Worm (Caenorhabditis elegans) whole organism, young adult: ENCODE measurements around the gene cdh-4.
A peak's percentile ranks its signal among the peaks of the same experiment; 100 is the strongest.

Experiments used
- B0019.2 ChIP-seq: fragments of 200-800 bp; sonication (Bioruptor generic); conservative IDR thresholded peaks from 2 replicates; pipeline ENCODE4 v1.3.6; 2022; ENCODE audit warnings: missing genetic modification reagents, missing genetic modification characterization, missing compliant biosample characterization
- B0336.3 ChIP-seq: fragments of 200-800 bp; sonication (Bioruptor generic); IDR thresholded peaks from 2 replicates; pipeline ENCODE4 v1.3.6; 2022; ENCODE audit warnings: missing genetic modification characterization, missing compliant biosample characterization
- F33H1.4 ChIP-seq: fragments of 200-800 bp; sonication (Bioruptor generic); IDR thresholded peaks from 2 replicates; pipeline ENCODE4 v1.3.6; 2022; ENCODE audit warnings: missing genetic modification reagents, missing genetic modification characterization, missing compliant biosample characterization
- F49E8.2 ChIP-seq: sonication (generic microtip); optimal IDR thresholded peaks from 3 replicates; lab custom pipeline; 2017; ENCODE audit warnings: missing genetic modification characterization, mild to moderate bottlenecking, missing compliant biosample characterization, antibody characterized with exemption, moderate library complexity; ENCODE audit not compliant: insufficient read depth
- K11D2.4 ChIP-seq: fragments of 200-800 bp; sonication (Bioruptor generic); IDR thresholded peaks from 2 replicates; pipeline ENCODE4 v1.3.6; 2022; ENCODE audit warnings: missing genetic modification reagents, missing genetic modification characterization, missing compliant biosample characterization
- K12H6.12 ChIP-seq: fragments of 200-800 bp; sonication (Bioruptor generic); optimal IDR thresholded peaks from 2 replicates; lab custom pipeline; 2018; ENCODE audit warnings: mild to moderate bottlenecking, missing genetic modification characterization, missing compliant biosample characterization
- Y56A3A.18 ChIP-seq: fragments of 200-800 bp; sonication (Bioruptor generic); IDR thresholded peaks from 2 replicates; pipeline ENCODE4 v1.3.6; 2022; ENCODE audit warnings: missing genetic modification reagents, missing genetic modification characterization, missing compliant biosample characterization
- Y79H2A.3 ChIP-seq: fragments of 200-800 bp; sonication (Bioruptor generic); conservative IDR thresholded peaks from 2 replicates; pipeline ENCODE4 v1.3.6; 2022; ENCODE audit warnings: missing genetic modification reagents, missing genetic modification characterization, missing compliant biosample characterization
- Y95B8A.8 ChIP-seq: fragments of 200-800 bp; sonication (Bioruptor generic); IDR thresholded peaks from 2 replicates; pipeline ENCODE4 v1.3.6; 2022; ENCODE audit warnings: missing genetic modification reagents, missing genetic modification characterization, missing compliant biosample characterization
- ama-1 ChIP-seq, 3 experiments: fragments of 150-350 bp in 1 of 3; sonication (generic microtip) in 2 of 3; optimal IDR thresholded peaks; 2 replicates each; lab custom pipeline; 2014 to 2018; ENCODE audit warnings: missing biosample characterization in 2 of 3, missing genetic modification characterization in 2 of 3, missing genetic modification reagents in 2 of 3
- aptf-2 ChIP-seq: fragments of 200-800 bp; sonication (Bioruptor generic); conservative IDR thresholded peaks from 2 replicates; pipeline ENCODE4 v1.3.6; 2022; ENCODE audit warnings: missing genetic modification reagents, missing genetic modification characterization, missing compliant biosample characterization
- aptf-3 ChIP-seq: fragments of 200-800 bp; sonication (Bioruptor generic); IDR thresholded peaks from 2 replicates; pipeline ENCODE4 v1.3.6; 2022; ENCODE audit warnings: missing genetic modification characterization, missing compliant biosample characterization
- attf-5 ChIP-seq: fragments of 200-800 bp; sonication (Bioruptor generic); optimal IDR thresholded peaks from 2 replicates; lab custom pipeline; 2018; ENCODE audit warnings: mild to moderate bottlenecking, missing genetic modification characterization, missing compliant biosample characterization
- bed-1 ChIP-seq: fragments of 200-800 bp; sonication (Bioruptor generic); IDR thresholded peaks from 2 replicates; pipeline ENCODE4 v1.3.6; 2022; ENCODE audit warnings: missing genetic modification reagents, missing genetic modification characterization, missing compliant biosample characterization
- ccch-3 ChIP-seq: fragments of 200-800 bp; sonication (Bioruptor generic); optimal IDR thresholded peaks from 2 replicates; lab custom pipeline; 2018; ENCODE audit warnings: mild to moderate bottlenecking, missing genetic modification characterization, missing compliant biosample characterization
- cebp-1 ChIP-seq, 2 experiments: fragments of 200-800 bp in 1 of 2; sonication (Bioruptor generic) in 1 of 2; sonication (generic microtip) in 1 of 2; IDR thresholded peaks in 1 of 2; optimal IDR thresholded peaks in 1 of 2; 2 replicates each; pipeline versions ENCODE4 v1.3.6 to Lab custom; 2017 to 2022; ENCODE audit warnings: missing compliant biosample characterization in 2 of 2, missing genetic modification characterization in 2 of 2, mild to moderate bottlenecking in 1 of 2, missing genetic modification reagents in 1 of 2, moderate library complexity in 1 of 2
- ceh-58 ChIP-seq: fragments of 200-800 bp; sonication (Bioruptor generic); IDR thresholded peaks from 2 replicates; pipeline ENCODE4 v1.3.6; 2022; ENCODE audit warnings: missing genetic modification characterization, missing compliant biosample characterization
- dox-1 ChIP-seq: fragments of 200-800 bp; sonication (Bioruptor generic); IDR thresholded peaks from 2 replicates; pipeline ENCODE4 v1.3.6; 2022; ENCODE audit warnings: missing genetic modification reagents, missing genetic modification characterization, missing compliant biosample characterization
- efl-1 ChIP-seq: fragments of 150-350 bp; optimal IDR thresholded peaks from 2 replicates; lab custom pipeline; 2014; ENCODE audit warnings: missing biosample characterization, missing genetic modification reagents, missing genetic modification characterization
- egl-18 ChIP-seq: fragments of 200-800 bp; sonication (Bioruptor generic); IDR thresholded peaks from 2 replicates; pipeline ENCODE4 v1.3.6; 2022; ENCODE audit warnings: missing genetic modification reagents, missing genetic modification characterization, missing compliant biosample characterization
- egrh-3 ChIP-seq: fragments of 200-800 bp; sonication (Bioruptor generic); IDR thresholded peaks from 2 replicates; pipeline ENCODE4 v1.3.6; 2022; ENCODE audit warnings: missing genetic modification reagents, missing genetic modification characterization, missing compliant biosample characterization
- ets-4 ChIP-seq: fragments of 200-800 bp; sonication (Bioruptor generic); optimal IDR thresholded peaks from 2 replicates; lab custom pipeline; 2018; ENCODE audit warnings: mild to moderate bottlenecking, missing genetic modification characterization, missing compliant biosample characterization
- hmg-1.2 ChIP-seq: fragments of 200-800 bp; sonication (Bioruptor generic); IDR thresholded peaks from 2 replicates; pipeline ENCODE4 v1.3.6; 2022; ENCODE audit warnings: missing genetic modification reagents, missing genetic modification characterization, missing compliant biosample characterization
- hsf-1 ChIP-seq: fragments of 200-800 bp; sonication (Bioruptor generic); IDR thresholded peaks from 2 replicates; pipeline ENCODE4 v1.3.6; 2022; ENCODE audit warnings: missing genetic modification reagents, missing genetic modification characterization, missing compliant biosample characterization
- let-526 ChIP-seq: fragments of 200-800 bp; sonication (Bioruptor generic); IDR thresholded peaks from 2 replicates; pipeline ENCODE4 v1.3.6; 2022; ENCODE audit warnings: missing genetic modification reagents, missing genetic modification characterization, missing compliant biosample characterization
- mcd-1 ChIP-seq: fragments of 200-800 bp; sonication (Bioruptor generic); IDR thresholded peaks from 2 replicates; pipeline ENCODE4 v1.3.6; 2022; ENCODE audit warnings: missing genetic modification reagents, missing genetic modification characterization, missing compliant biosample characterization
- mes-4 ChIP-seq: sonication (generic microtip); optimal IDR thresholded peaks from 2 replicates; lab custom pipeline; 2016; ENCODE audit warnings: missing genotype, missing genetic modification characterization, missing compliant biosample characterization
- mxl-1 ChIP-seq: sonication (generic microtip); optimal IDR thresholded peaks from 2 replicates; lab custom pipeline; 2016; ENCODE audit warnings: missing genetic modification characterization, missing compliant biosample characterization
- nhr-80 ChIP-seq: sonication (generic microtip); optimal IDR thresholded peaks from 2 replicates; lab custom pipeline; 2016; ENCODE audit warnings: missing genetic modification characterization, missing compliant biosample characterization
- pbrm-1 ChIP-seq: fragments of 200-800 bp; sonication (Bioruptor generic); IDR thresholded peaks from 2 replicates; pipeline ENCODE4 v1.3.6; 2022; ENCODE audit warnings: missing genetic modification reagents, missing genetic modification characterization, missing compliant biosample characterization
- rpc-1 ChIP-seq, 2 experiments: fragments of 150-350 bp in 1 of 2; sonication (generic microtip) in 1 of 2; optimal IDR thresholded peaks; 2 replicates each; lab custom pipeline; 2014 to 2018; ENCODE audit warnings: missing biosample characterization in 1 of 2, missing genetic modification characterization in 1 of 2, missing genetic modification reagents in 1 of 2, missing genotype in 1 of 2
- snpc-1.1 ChIP-seq: sonication (generic microtip); optimal IDR thresholded peaks from 2 replicates; lab custom pipeline; 2017; ENCODE audit warnings: missing genetic modification characterization, mild to moderate bottlenecking, missing compliant biosample characterization, antibody characterized with exemption, moderate library complexity, missing genotype, missing genetic modification reagents; ENCODE audit not compliant: insufficient read depth
- snpc-1.3 ChIP-seq: sonication (generic microtip); optimal IDR thresholded peaks from 2 replicates; lab custom pipeline; 2017; ENCODE audit warnings: missing genetic modification characterization, mild to moderate bottlenecking, missing compliant biosample characterization, antibody characterized with exemption, moderate library complexity, missing genotype, missing genetic modification reagents; ENCODE audit not compliant: insufficient read depth
- somi-1 ChIP-seq: fragments of 200-800 bp; sonication (Bioruptor generic); optimal IDR thresholded peaks from 2 replicates; lab custom pipeline; 2018; ENCODE audit warnings: mild to moderate bottlenecking, missing genetic modification characterization, missing compliant biosample characterization
- tbp1 ChIP-seq: fragments of 200-800 bp; sonication (Bioruptor generic); optimal IDR thresholded peaks from 2 replicates; lab custom pipeline; 2018; ENCODE audit warnings: mild to moderate bottlenecking, missing genetic modification characterization, missing compliant biosample characterization
- tbx-9 ChIP-seq: sonication (generic microtip); optimal IDR thresholded peaks from 2 replicates; lab custom pipeline; 2016; ENCODE audit warnings: borderline replicate concordance, missing genetic modification characterization, inconsistent platforms, missing compliant biosample characterization
- zfh-2 ChIP-seq: fragments of 200-800 bp; sonication (Bioruptor generic); conservative IDR thresholded peaks from 2 replicates; pipeline ENCODE4 v1.3.6; 2022; ENCODE audit warnings: missing genetic modification reagents, missing genetic modification characterization, missing compliant biosample characterization
- ztf-22 ChIP-seq: fragments of 200-800 bp; sonication (Bioruptor generic); optimal IDR thresholded peaks from 2 replicates; lab custom pipeline; 2018; ENCODE audit warnings: mild to moderate bottlenecking, missing genetic modification characterization, moderate library complexity, missing compliant biosample characterization
- ztf-25 ChIP-seq: fragments of 200-800 bp; sonication (Bioruptor generic); IDR thresholded peaks from 2 replicates; pipeline ENCODE4 v1.3.6; 2022; ENCODE audit warnings: missing genetic modification reagents, missing genetic modification characterization, missing compliant biosample characterization
- ztf-6 ChIP-seq: fragments of 200-800 bp; sonication (Bioruptor generic); IDR thresholded peaks from 2 replicates; pipeline ENCODE4 v1.3.6; 2022; ENCODE audit warnings: missing genetic modification reagents, missing genetic modification characterization, missing compliant biosample characterization

The cdh-4 gene

ce11 chrIII:4560393-4560890 is 40.3 kb downstream of the cdh-4 start (continued):
- TF ChIP-seq egl-18 (GFP tag; lab: Robert Waterston, UW) (no peak), mxl-1 (tag; lab: Kevin White, UChicago) (no peak), ceh-58 (GFP tag; lab: Robert Waterston, UW) (no peak), B0336.3 (peak; percentile 64), ama-1 (optimal IDR thresholded peaks at IDR 0.05; lab: Kevin White, UChicago) (no peak), ama-1 (GFP tag; optimal IDR thresholded peaks at IDR 0.05; lab: Kevin White, UChicago) (no peak), bed-1 (GFP tag; lab: Robert Waterston, UW) (no peak), rpc-1 (optimal IDR thresholded peaks at IDR 0.05; lab: Kevin White, UChicago) (no peak), rpc-1 (tag; optimal IDR thresholded peaks at IDR 0.05; lab: Kevin White, UChicago) (no peak), ets-4 (no peak), snpc-1.1 (tag; lab: Kevin White, UChicago) (no peak), efl-1 (GFP tag; lab: Kevin White, UChicago) (no peak), Y56A3A.18 (no peak), K12H6.12 (tag; lab: Kevin White, UChicago) (peak; percentile 58), dox-1 (GFP tag; lab: Robert Waterston, UW) (peak; percentile 71), hmg-1.2 (GFP tag; lab: Robert Waterston, UW) (peak; percentile 94), F33H1.4 (GFP tag; lab: Robert Waterston, UW) (no peak), B0019.2 (GFP tag; lab: Robert Waterston, UW) (no peak), ztf-6 (no peak), tbx-9 (tag; lab: Kevin White, UChicago) (no peak), mcd-1 (GFP tag; lab: Robert Waterston, UW) (peak; percentile 50), ztf-22 (peak; percentile 22)

ce11 chrIII:4561286-4561685 is 41.1 kb downstream of the cdh-4 start:
- no peak for TF ChIP-seq pbrm-1 (GFP tag; lab: Robert Waterston, UW)
- peak; percentile 43 for TF ChIP-seq nhr-80 (tag; lab: Kevin White, UChicago)

- peak; percentile 76; the same call in 1 of the 2 replicates for TF ChIP-seq hmg-1.2 (GFP tag; lab: Robert Waterston, UW)
- no peak for TF ChIP-seq tbp1 (GFP tag; lab: Kevin White, UChicago)
- TF ChIP-seq ccch-3 (GFP tag; lab: Kevin White, UChicago) = no peak
- peak; percentile 48 for TF ChIP-seq nhr-80 (tag; lab: Kevin White, UChicago)
- peak; percentile 62 for TF ChIP-seq zfh-2 (GFP tag; lab: Robert Waterston, UW)
- 0 out of 2 replicates have a peak, but pooled peaks have one; percentile 11 for TF ChIP-seq egrh-3 (GFP tag; lab: Robert Waterston, UW)
- TF ChIP-seq cebp-1 (GFP tag; IDR thresholded peaks at IDR 0.05; lab: Robert Waterston, UW) = no peak
- TF ChIP-seq cebp-1 (tag; optimal IDR thresholded peaks at IDR 0.05; lab: Kevin White, UChicago) = peak; percentile 34
Observed at ce11 chrIII:4562070-4562788, 42.1 kb downstream of the cdh-4 start, which contains the start of gene pan-1. Gene pan-1, plus strand, starts transcription at chrIII:4562738.

ce11 chrIII:4568030-4568429 is 47.9 kb downstream of the cdh-4 start, which contains the start of gene mlcd-1:
Gene mlcd-1, minus strand, starts transcription at chrIII:4568130.
- TF ChIP-seq somi-1 (GFP tag; lab: Kevin White, UChicago) (no peak), ztf-25 (GFP tag; lab: Robert Waterston, UW) (no peak), aptf-3 (GFP tag; lab: Robert Waterston, UW) (no peak), K11D2.4 (GFP tag; lab: Robert Waterston, UW) (no peak), hsf-1 (GFP tag; lab: Robert Waterston, UW) (no peak), let-526 (no peak), Y95B8A.8 (GFP tag; lab: Robert Waterston, UW) (no peak), snpc-1.3 (tag; lab: Kevin White, UChicago) (no peak), Y79H2A.3 (GFP tag; lab: Robert Waterston, UW) (no peak), zfh-2 (GFP tag; lab: Robert Waterston, UW) (no peak), attf-5 (GFP tag; lab: Kevin White, UChicago) (no peak), mes-4 (tag; lab: Kevin White, UChicago) (no peak), aptf-2 (GFP tag; lab: Robert Waterston, UW) (no peak), B0019.2 (GFP tag; lab: Robert Waterston, UW) (no peak), F49E8.2 (tag; lab: Kevin White, UChicago) (no peak)
